Worm (Caenorhabditis elegans) whole organism, late embryonic: Measurements from ENCODE around the gene nas-25.

Source experiments
- C08G9.2 ChIP-seq: sonication (generic microtip); optimal IDR thresholded peaks from 2 replicates; lab custom pipeline; 2016; ENCODE audit warnings: mild to moderate bottlenecking, missing genetic modification characterization, moderate library complexity, missing compliant biosample characterization
- F13H6.1 ChIP-seq: sonication (generic microtip); optimal IDR thresholded peaks from 2 replicates; lab custom pipeline; 2016; ENCODE audit warnings: missing genetic modification characterization, missing compliant biosample characterization
- K02D7.2 ChIP-seq: sonication (generic microtip); optimal IDR thresholded peaks from 2 replicates; lab custom pipeline; 2017; ENCODE audit warnings: mild to moderate bottlenecking, missing genetic modification characterization, missing compliant biosample characterization
- T23F11.4 ChIP-seq: fragments of 200-800 bp; sonication (Bioruptor generic); optimal IDR thresholded peaks from 2 replicates; lab custom pipeline; 2018; ENCODE audit warnings: mild to moderate bottlenecking, missing genetic modification characterization, missing compliant biosample characterization
- Y22D7AL.16 ChIP-seq: sonication (generic microtip); optimal IDR thresholded peaks from 2 replicates; lab custom pipeline; 2016; ENCODE audit warnings: missing genetic modification characterization, missing compliant biosample characterization
- ahr-1 ChIP-seq: sonication (generic microtip); optimal IDR thresholded peaks from 2 replicates; lab custom pipeline; 2016; ENCODE audit warnings: missing genetic modification characterization, missing compliant biosample characterization
- ceh-2 ChIP-seq: sonication (generic microtip); optimal IDR thresholded peaks from 2 replicates; lab custom pipeline; 2016; ENCODE audit warnings: missing genotype, missing genetic modification characterization, missing compliant biosample characterization
- ceh-24 ChIP-seq: sonication (generic microtip); optimal IDR thresholded peaks from 2 replicates; lab custom pipeline; 2016; ENCODE audit warnings: mild to moderate bottlenecking, missing genetic modification characterization, missing compliant biosample characterization
- ceh-45 ChIP-seq: fragments of 200-800 bp; sonication (Bioruptor generic); IDR thresholded peaks from 2 replicates; pipeline ENCODE4 v1.3.6; 2022; ENCODE audit warnings: missing genetic modification reagents, missing genetic modification characterization, missing compliant biosample characterization
- ceh-48 ChIP-seq: sonication (generic microtip); optimal IDR thresholded peaks from 2 replicates; lab custom pipeline; 2016; ENCODE audit warnings: missing genetic modification characterization, inconsistent platforms, missing compliant biosample characterization
- ceh-6 ChIP-seq: fragments of 200-800 bp; sonication (Bioruptor generic); optimal IDR thresholded peaks from 2 replicates; lab custom pipeline; 2018; ENCODE audit warnings: mild to moderate bottlenecking, missing genetic modification characterization, missing compliant biosample characterization
- elt-4 ChIP-seq: sonication (generic microtip); optimal IDR thresholded peaks from 2 replicates; lab custom pipeline; 2016; ENCODE audit warnings: missing genetic modification characterization, missing compliant biosample characterization
- ets-4 ChIP-seq: sonication (generic microtip); optimal IDR thresholded peaks from 2 replicates; lab custom pipeline; 2016; ENCODE audit warnings: missing genetic modification characterization, missing compliant biosample characterization
- fax-1 ChIP-seq: sonication (generic microtip); optimal IDR thresholded peaks from 2 replicates; lab custom pipeline; 2016; ENCODE audit warnings: missing genotype, missing genetic modification characterization, missing compliant biosample characterization
- fkh-10 ChIP-seq: fragments of 150-350 bp; optimal IDR thresholded peaks from 2 replicates; lab custom pipeline; 2014; ENCODE audit warnings: missing biosample characterization, missing genetic modification reagents, missing genetic modification characterization
- gmeb-2 ChIP-seq: sonication (generic microtip); optimal IDR thresholded peaks from 2 replicates; lab custom pipeline; 2016; ENCODE audit warnings: missing genetic modification characterization, inconsistent platforms, missing compliant biosample characterization
- hlh-13 ChIP-seq: fragments of 200-800 bp; sonication (Bioruptor generic); optimal IDR thresholded peaks from 2 replicates; lab custom pipeline; 2018; ENCODE audit warnings: mild to moderate bottlenecking, missing genetic modification characterization, missing compliant biosample characterization
- hlh-6 ChIP-seq: sonication (generic microtip); optimal IDR thresholded peaks from 2 replicates; lab custom pipeline; 2016; ENCODE audit warnings: missing genotype, missing genetic modification characterization, missing compliant biosample characterization
- hlh-8 ChIP-seq: sonication (generic microtip); optimal IDR thresholded peaks from 2 replicates; lab custom pipeline; 2016; ENCODE audit warnings: missing genotype, missing genetic modification characterization, missing compliant biosample characterization
- madf-2 ChIP-seq: sonication (generic microtip); optimal IDR thresholded peaks from 2 replicates; lab custom pipeline; 2017; ENCODE audit warnings: missing genetic modification characterization, missing compliant biosample characterization
- nfya-1 ChIP-seq: sonication (generic microtip); optimal IDR thresholded peaks from 2 replicates; lab custom pipeline; 2017; ENCODE audit warnings: missing genetic modification characterization, mild to moderate bottlenecking, missing compliant biosample characterization, antibody characterized with exemption, moderate library complexity
- npax-4 ChIP-seq: sonication (generic microtip); optimal IDR thresholded peaks from 2 replicates; lab custom pipeline; 2016; ENCODE audit warnings: missing genetic modification characterization, missing compliant biosample characterization
- odd-2 ChIP-seq: sonication (generic microtip); optimal IDR thresholded peaks from 2 replicates; lab custom pipeline; 2017; ENCODE audit warnings: antibody characterized with exemption, mild to moderate bottlenecking, missing genetic modification characterization, missing compliant biosample characterization
- pax-1 ChIP-seq: fragments of 150-350 bp; optimal IDR thresholded peaks from 2 replicates; lab custom pipeline; 2014; ENCODE audit warnings: missing biosample characterization, missing genetic modification characterization
- pha-4 ChIP-seq: fragments of 150-350 bp; optimal IDR thresholded peaks from 2 replicates; lab custom pipeline; 2018; ENCODE audit warnings: missing biosample characterization, missing genetic modification reagents, missing genetic modification characterization
- pqm-1 ChIP-seq: sonication (generic microtip); optimal IDR thresholded peaks from 2 replicates; lab custom pipeline; 2016; ENCODE audit warnings: missing genetic modification characterization, missing compliant biosample characterization
- pros-1 ChIP-seq: fragments of 150-350 bp; optimal IDR thresholded peaks from 2 replicates; lab custom pipeline; 2014; ENCODE audit warnings: missing biosample characterization, missing genetic modification reagents, missing genetic modification characterization
- ref-2 ChIP-seq: sonication (generic microtip); optimal IDR thresholded peaks from 2 replicates; lab custom pipeline; 2016; ENCODE audit warnings: missing genetic modification characterization, missing compliant biosample characterization
- sdc-2 ChIP-seq: sonication (generic microtip); optimal IDR thresholded peaks from 2 replicates; lab custom pipeline; 2016; ENCODE audit warnings: missing genotype, missing genetic modification characterization, missing compliant biosample characterization
- sox-4 ChIP-seq: sonication (generic microtip); optimal IDR thresholded peaks from 2 replicates; lab custom pipeline; 2017; ENCODE audit warnings: mild to moderate bottlenecking, missing genetic modification characterization, inconsistent platforms, missing compliant biosample characterization
- tbx-7 ChIP-seq: sonication (generic microtip); optimal IDR thresholded peaks from 2 replicates; lab custom pipeline; 2016; ENCODE audit warnings: missing genotype, missing genetic modification characterization, missing compliant biosample characterization
- ttx-3 ChIP-seq: sonication (generic microtip); optimal IDR thresholded peaks from 2 replicates; lab custom pipeline; 2016; ENCODE audit warnings: missing genetic modification reagents, missing genetic modification characterization, missing compliant biosample characterization
- unc-3 ChIP-seq, 2 experiments: fragments of 200-800 bp in 1 of 2; sonication (Bioruptor generic) in 1 of 2; sonication (generic microtip) in 1 of 2; conservative IDR thresholded peaks in 1 of 2; optimal IDR thresholded peaks in 1 of 2; 2 replicates each; pipeline versions ENCODE4 v1.3.6 to Lab custom; 2016 to 2022; ENCODE audit warnings: missing compliant biosample characterization in 2 of 2, missing genetic modification characterization in 2 of 2, missing genetic modification reagents in 1 of 2
- unc-42 ChIP-seq: sonication (generic microtip); optimal IDR thresholded peaks from 2 replicates; lab custom pipeline; 2016; ENCODE audit warnings: missing genotype, missing genetic modification characterization, missing compliant biosample characterization
- unc-55 ChIP-seq: sonication (generic microtip); optimal IDR thresholded peaks from 2 replicates; lab custom pipeline; 2017; ENCODE audit warnings: missing biosample characterization, missing genetic modification reagents, missing genetic modification characterization
- unc-86 ChIP-seq: sonication (generic microtip); optimal IDR thresholded peaks from 2 replicates; lab custom pipeline; 2016; ENCODE audit warnings: missing genetic modification characterization, missing compliant biosample characterization
- zip-5 ChIP-seq: sonication (generic microtip); optimal IDR thresholded peaks from 2 replicates; lab custom pipeline; 2016; ENCODE audit warnings: missing genetic modification characterization, missing compliant biosample characterization

The nas-25 gene

DNA sequence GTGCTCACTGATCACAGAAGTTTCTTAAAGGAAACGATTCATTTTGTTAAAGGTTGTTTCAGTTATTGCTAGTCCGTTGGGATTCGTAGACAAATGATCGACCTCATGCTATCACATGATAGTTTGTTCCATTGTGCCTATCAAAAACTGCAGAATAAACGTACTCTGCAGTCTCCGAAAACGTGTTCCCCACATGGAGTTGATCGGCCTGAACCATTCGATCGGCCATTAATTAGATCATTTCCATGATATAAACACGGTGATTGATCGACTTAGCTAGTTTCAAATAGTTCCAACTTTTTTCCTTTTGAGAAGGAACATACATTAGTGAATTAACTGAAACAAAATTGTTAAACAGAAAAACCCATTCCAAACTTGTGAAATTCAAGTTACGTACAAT is 3.2 kb upstream of the nas-25 start:
- TF ChIP-seq T23F11.4 (GFP tag; lab: Kevin White, UChicago) = no peak
- no peak for TF ChIP-seq ttx-3 (tag; lab: Kevin White, UChicago)
- TF ChIP-seq ceh-45 (GFP tag; lab: Robert Waterston, UW) = no peak
- TF ChIP-seq ets-4 (tag; lab: Kevin White, UChicago) = no peak
- no peak for TF ChIP-seq ceh-2 (tag; lab: Kevin White, UChicago)
- TF ChIP-seq nfya-1 (tag; lab: Kevin White, UChicago) = no peak

DNA sequence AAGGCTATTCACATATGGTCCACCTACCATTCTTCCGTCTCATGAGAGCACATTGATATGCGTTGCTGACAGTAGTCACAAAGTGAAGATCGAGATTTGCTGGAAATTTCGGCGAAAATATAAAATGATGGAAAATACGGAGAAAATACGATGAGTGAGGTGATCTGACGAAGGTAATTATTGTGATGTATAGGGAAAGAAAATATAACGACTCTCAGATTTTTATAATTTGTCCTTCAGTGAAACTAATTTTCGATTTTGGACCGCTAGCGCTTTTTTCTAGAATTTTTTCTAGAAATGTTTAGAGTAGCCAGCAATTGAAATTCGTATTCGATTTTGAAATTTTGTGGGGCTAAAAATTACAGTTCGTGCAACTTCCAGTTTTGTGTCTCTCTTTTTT is 3.3 kb downstream of the nas-25 start, which contains the start of gene F46C5.2:
TSS of gene F46C5.2 (minus strand) at position 101 of the 400 bp plus-strand sequence.
- TF ChIP-seq hlh-13 (GFP tag; lab: Kevin White, UChicago) (no peak), pha-4 (no peak), ceh-24 (tag; lab: Kevin White, UChicago) (no peak), sdc-2 (tag; lab: Kevin White, UChicago) (no peak), tbx-7 (no peak), unc-86 (no peak), fkh-10 (GFP tag; lab: Kevin White, UChicago) (no peak), nfya-1 (tag; lab: Kevin White, UChicago) (no peak), sox-4 (tag; lab: Kevin White, UChicago) (no peak), unc-42 (tag; lab: Kevin White, UChicago) (no peak), madf-2 (tag; lab: Kevin White, UChicago) (no peak)

DNA sequence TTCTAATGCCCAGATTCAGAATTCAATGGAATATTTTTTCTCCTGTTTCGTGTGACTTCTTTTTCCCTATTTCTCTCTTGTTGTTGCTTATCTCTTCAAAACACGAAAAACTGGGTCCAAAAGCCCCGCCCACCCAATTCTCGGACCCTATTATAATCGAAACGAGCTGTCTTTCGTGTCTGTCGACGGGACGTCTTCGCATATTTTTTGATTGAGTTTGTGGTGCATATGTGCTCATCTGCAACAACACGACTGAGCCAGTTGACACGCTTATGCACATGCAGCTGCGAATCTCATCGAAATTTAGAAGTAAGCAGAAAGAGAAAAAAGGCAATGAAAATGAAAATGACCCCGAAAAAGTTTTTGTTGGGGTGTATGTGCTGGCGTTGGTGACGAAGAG is 5.0 kb downstream of the nas-25 start:
- no peak for TF ChIP-seq gmeb-2
- no peak for TF ChIP-seq odd-2 (tag; lab: Kevin White, UChicago)
- TF ChIP-seq unc-42 (tag; lab: Kevin White, UChicago) = peak; percentile 63

DNA sequence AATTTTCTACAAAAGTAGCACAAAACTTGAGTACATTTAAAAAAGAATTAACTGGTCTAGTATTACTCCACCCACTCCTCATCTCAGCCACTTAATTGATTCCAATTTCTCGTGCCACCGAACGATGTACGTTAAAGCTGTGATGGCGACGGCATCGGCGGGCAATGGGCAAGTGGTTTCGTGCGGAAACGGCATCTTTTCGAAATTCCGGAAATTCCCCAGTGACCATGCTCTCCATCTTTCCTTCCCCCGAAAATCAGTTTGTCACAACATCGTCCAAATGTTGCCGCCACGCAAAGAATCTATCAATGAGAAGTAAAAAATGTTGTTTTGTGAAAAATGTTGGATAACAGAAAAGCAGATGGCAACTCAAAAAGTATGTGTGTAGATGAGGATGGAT is 7.1 kb downstream of the nas-25 start:
- TF ChIP-seq hlh-8 (no peak), gmeb-2 (no peak), hlh-13 (GFP tag; lab: Kevin White, UChicago) (no peak), ref-2 (tag; lab: Kevin White, UChicago) (no peak), elt-4 (tag; lab: Kevin White, UChicago) (no peak), unc-86 (no peak), pax-1 (tag; lab: Kevin White, UChicago) (no peak), ttx-3 (tag; lab: Kevin White, UChicago) (no peak), ceh-48 (no peak), ceh-6 (no peak), unc-55 (GFP tag; lab: Kevin White, UChicago) (no peak), hlh-6 (no peak), pros-1 (tag; lab: Kevin White, UChicago) (no peak)

DNA sequence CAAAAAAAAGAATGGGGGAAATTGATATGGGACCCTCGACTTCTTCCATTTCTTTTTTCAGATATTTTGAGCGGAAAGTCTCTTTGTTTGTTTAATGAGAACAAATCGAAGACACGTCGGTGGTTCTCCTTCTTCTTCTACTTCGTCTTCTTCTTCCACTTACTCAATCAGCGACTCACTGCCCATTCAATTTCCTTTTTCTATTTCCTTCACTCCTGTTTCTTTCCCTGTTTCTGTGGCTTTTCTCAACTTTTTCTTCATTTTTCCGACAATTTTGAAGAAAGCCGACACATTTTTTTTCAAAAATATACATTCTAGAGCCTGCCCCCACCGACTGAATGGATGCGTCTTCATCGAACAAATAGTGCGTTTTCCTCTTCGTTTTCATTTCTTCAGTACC is 10.0 kb downstream of the nas-25 start, which contains the start of gene F46C5.4:
TSS of gene F46C5.4 (plus strand) at position 222 of the 400 bp plus-strand sequence.
- TF ChIP-seq unc-42 (tag; lab: Kevin White, UChicago) (peak; percentile 58), ceh-6 (no peak), Y22D7AL.16 (tag; lab: Kevin White, UChicago) (no peak)

DNA sequence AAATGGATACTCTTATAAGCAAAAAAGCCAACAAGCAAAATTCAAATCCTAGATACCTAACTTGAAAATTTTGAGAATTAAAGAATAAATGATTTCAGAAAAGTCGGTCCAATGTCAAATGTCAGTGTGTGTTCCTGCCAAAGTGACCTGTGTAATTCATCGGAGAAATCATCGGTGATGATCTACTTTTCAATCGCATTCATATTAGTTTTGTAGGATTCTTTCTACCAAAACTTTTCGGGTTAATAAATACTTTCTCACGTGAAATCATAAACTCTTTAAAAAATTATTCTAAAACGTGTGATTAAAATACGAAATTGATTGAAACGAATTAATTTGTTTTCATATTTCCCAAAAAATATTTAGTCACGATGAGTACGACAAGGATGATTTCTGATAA is 13.2 kb downstream of the nas-25 start, which contains the start of gene F46C5.7:
TSS of gene F46C5.7 (plus strand) at position 301 of the 400 bp plus-strand sequence.
- TF ChIP-seq fkh-10 (GFP tag; lab: Kevin White, UChicago) = no peak
- TF ChIP-seq ahr-1 = no peak
- no peak for TF ChIP-seq C08G9.2 (tag; lab: Kevin White, UChicago)
- no peak for TF ChIP-seq madf-2 (tag; lab: Kevin White, UChicago)
- no peak for TF ChIP-seq F13H6.1
- no peak for TF ChIP-seq K02D7.2 (tag; lab: Kevin White, UChicago)
- no peak for TF ChIP-seq sdc-2 (tag; lab: Kevin White, UChicago)
- no peak for TF ChIP-seq nfya-1 (tag; lab: Kevin White, UChicago)
- no peak for TF ChIP-seq fax-1 (tag; lab: Kevin White, UChicago)
- no peak for TF ChIP-seq pqm-1 (tag; lab: Kevin White, UChicago)
- TF ChIP-seq zip-5 = no peak
- TF ChIP-seq npax-4 (tag; lab: Kevin White, UChicago) = no peak
- no peak for TF ChIP-seq unc-3 (GFP tag; conservative IDR thresholded peaks at IDR 0.05; lab: Robert Waterston, UW)
- no peak for TF ChIP-seq unc-3 (tag; optimal IDR thresholded peaks at IDR 0.05; lab: Kevin White, UChicago)
